Fruit fly (Drosophila melanogaster) whole organism, embryonic: ENCODE data around the gene DNaseII.

ENCODE experiments used
- Bgb ChIP-seq: fragments of 200-800 bp; sonication (Bioruptor generic); IDR thresholded peaks from 2 replicates; pipeline ENCODE4 v1.3.6; 2022; ENCODE audit warnings: missing biosample characterization, missing genetic modification characterization; ENCODE audit not compliant: partially characterized antibody
- CG10979 ChIP-seq: fragments of 200-800 bp; sonication (Bioruptor generic); optimal IDR thresholded peaks from 2 replicates; lab custom pipeline; 2018; ENCODE audit warnings: missing biosample characterization, mild to moderate bottlenecking, missing genetic modification characterization, moderate library complexity
- CG11456 ChIP-seq: fragments of 200-800 bp; sonication (Bioruptor generic); IDR thresholded peaks from 3 replicates; pipeline ENCODE4 v1.3.6; 2022; ENCODE audit warnings: missing biosample characterization, missing genetic modification characterization
- CG13123 ChIP-seq: fragments of 200-800 bp; sonication (Bioruptor generic); optimal IDR thresholded peaks from 2 replicates; lab custom pipeline; 2016; ENCODE audit warnings: missing biosample characterization, missing genetic modification characterization
- CG14014 ChIP-seq: fragments of 200-800 bp; sonication (Bioruptor generic); IDR thresholded peaks from 2 replicates; pipeline ENCODE4 v1.3.6; 2022; ENCODE audit warnings: missing biosample characterization, missing genetic modification characterization
- CG1647 ChIP-seq: fragments of 200-800 bp; sonication (Bioruptor generic); optimal IDR thresholded peaks from 3 replicates; lab custom pipeline; 2016; ENCODE audit warnings: missing biosample characterization, missing genetic modification characterization
- CG3995 ChIP-seq: fragments of 200-800 bp; sonication (Bioruptor generic); optimal IDR thresholded peaks from 3 replicates; lab custom pipeline; 2016; ENCODE audit warnings: missing biosample characterization, missing genetic modification characterization
- CG43689 ChIP-seq: fragments of 200-800 bp; sonication (Bioruptor generic); IDR thresholded peaks from 2 replicates; pipeline ENCODE4 v1.3.6; 2022; ENCODE audit warnings: missing biosample characterization, missing genetic modification characterization
- D19A ChIP-seq: fragments of 200-800 bp; optimal IDR thresholded peaks from 3 replicates; lab custom pipeline; 2019; ENCODE audit warnings: missing biosample characterization, mild to moderate bottlenecking, missing genetic modification characterization, moderate library complexity
- Dbx ChIP-seq: fragments of 200-800 bp; sonication (Bioruptor generic); IDR thresholded peaks from 3 replicates; pipeline ENCODE4 v1.3.6; 2022; ENCODE audit warnings: missing biosample characterization, missing genetic modification characterization
- Eip74EF ChIP-seq, 2 experiments: fragments of 200-800 bp in 1 of 2; fragments of >200 bp in 1 of 2; sonication (Bioruptor generic) in 1 of 2; optimal IDR thresholded peaks; 2 replicates each; lab custom pipeline; 2017 to 2019; ENCODE audit warnings: missing biosample characterization in 2 of 2, missing genetic modification characterization in 2 of 2, mild to moderate bottlenecking in 1 of 2, moderate library complexity in 1 of 2
- Ets65A ChIP-seq: fragments of 200-800 bp; sonication (Bioruptor generic); peaks from one replicate; lab custom pipeline; 2016; ENCODE audit warnings: missing biosample characterization, missing genetic modification characterization
- Fer2 ChIP-seq: fragments of 200-800 bp; sonication (Bioruptor generic); optimal IDR thresholded peaks from 2 replicates; lab custom pipeline; 2018; ENCODE audit warnings: missing biosample characterization, mild to moderate bottlenecking, missing genetic modification characterization, moderate library complexity
- HLHmδ ChIP-seq: fragments of 200-800 bp; sonication (Bioruptor generic); optimal IDR thresholded peaks from 2 replicates; lab custom pipeline; 2018; ENCODE audit warnings: missing biosample characterization, mild to moderate bottlenecking, missing genetic modification characterization, moderate library complexity
- Hr51 ChIP-seq, 2 experiments: fragments of 200-800 bp; sonication (Bioruptor generic); optimal IDR thresholded peaks; 2 replicates in 1 of 2; 3 replicates in 1 of 2; lab custom pipeline; 2016 to 2018; ENCODE audit warnings: missing biosample characterization in 2 of 2, missing genetic modification characterization in 2 of 2, mild to moderate bottlenecking in 1 of 2, moderate library complexity in 1 of 2
- Jarid2 ChIP-seq: fragments of 200-800 bp; sonication (Bioruptor generic); optimal IDR thresholded peaks from 3 replicates; lab custom pipeline; 2017; ENCODE audit warnings: mild to moderate bottlenecking, missing biosample characterization, missing genetic modification reagents, missing genetic modification characterization
- Kr ChIP-seq: fragments of 200-800 bp; sonication (Bioruptor generic); optimal IDR thresholded peaks from 2 replicates; lab custom pipeline; 2017; ENCODE audit warnings: missing biosample characterization, mild to moderate bottlenecking, missing genetic modification characterization
- Oaz ChIP-seq: fragments of 200-800 bp; sonication (Bioruptor generic); IDR thresholded peaks from 2 replicates; pipeline ENCODE4 v1.3.6; 2022; ENCODE audit warnings: missing biosample characterization, missing genetic modification characterization
- Opbp ChIP-seq: fragments of 200-800 bp; sonication (Bioruptor generic); IDR thresholded peaks from 3 replicates; pipeline ENCODE4 v1.3.6; 2022; ENCODE audit warnings: missing biosample characterization, missing genetic modification characterization; ENCODE audit not compliant: partially characterized antibody
- Ptx1 ChIP-seq: fragments of 200-800 bp; sonication (Bioruptor generic); IDR thresholded peaks from 2 replicates; pipeline ENCODE4 v1.3.6; 2022; ENCODE audit warnings: missing biosample characterization, missing genetic modification characterization
- al ChIP-seq: fragments of 200-800 bp; sonication (Bioruptor generic); IDR thresholded peaks from 2 replicates; pipeline ENCODE4 v1.3.6; 2022; ENCODE audit warnings: missing biosample characterization, missing genetic modification characterization
- ash1 ChIP-seq: fragments of 200-800 bp; sonication (Bioruptor generic); optimal IDR thresholded peaks from 2 replicates; lab custom pipeline; 2018; ENCODE audit warnings: missing biosample characterization, mild to moderate bottlenecking, missing genetic modification characterization
- az2 ChIP-seq: fragments of 200-800 bp; sonication (Bioruptor generic); optimal IDR thresholded peaks from 3 replicates; lab custom pipeline; 2016; ENCODE audit warnings: missing biosample characterization, missing genetic modification characterization
- bowl ChIP-seq: fragments of 200-800 bp; sonication (Bioruptor generic); IDR thresholded peaks from 2 replicates; pipeline ENCODE4 v1.3.6; 2022; ENCODE audit warnings: missing biosample characterization, missing genetic modification characterization
- btn ChIP-seq: fragments of 200-800 bp; sonication (Bioruptor generic); optimal IDR thresholded peaks from 2 replicates; lab custom pipeline; 2016; ENCODE audit warnings: missing biosample characterization, missing genetic modification characterization
- caup ChIP-seq: fragments of 200-800 bp; sonication (Bioruptor generic); optimal IDR thresholded peaks from 3 replicates; lab custom pipeline; 2017; ENCODE audit warnings: missing biosample characterization, mild to moderate bottlenecking, missing genetic modification characterization, moderate library complexity; ENCODE audit not compliant: severe bottlenecking
- cg ChIP-seq: fragments of 200-800 bp; sonication (Bioruptor generic); optimal IDR thresholded peaks from 3 replicates; lab custom pipeline; 2019; ENCODE audit warnings: missing biosample characterization, mild to moderate bottlenecking, missing genetic modification characterization, moderate library complexity
- crol ChIP-seq: fragments of 200-800 bp; sonication (Bioruptor generic); IDR thresholded peaks from 2 replicates; pipeline ENCODE4 v1.3.6; 2022; ENCODE audit warnings: missing biosample characterization, missing genetic modification characterization
- dmrt99B ChIP-seq: fragments of 200-800 bp; sonication (Bioruptor generic); optimal IDR thresholded peaks from 2 replicates; lab custom pipeline; 2018; ENCODE audit warnings: missing biosample characterization, mild to moderate bottlenecking, missing genetic modification characterization, moderate library complexity
- gem ChIP-seq: fragments of 200-800 bp; sonication (Bioruptor generic); optimal IDR thresholded peaks from 2 replicates; lab custom pipeline; 2019; ENCODE audit warnings: missing biosample characterization, mild to moderate bottlenecking, missing genetic modification characterization, moderate library complexity
- gsb ChIP-seq: fragments of 200-800 bp; sonication (Bioruptor generic); IDR thresholded peaks from 2 replicates; pipeline ENCODE4 v1.3.6; 2022; ENCODE audit warnings: missing biosample characterization, missing genetic modification characterization
- gt ChIP-seq: fragments of 200-800 bp; sonication (Bioruptor generic); IDR thresholded peaks from 2 replicates; pipeline ENCODE4 v1.3.6; 2022; ENCODE audit warnings: missing biosample characterization, missing genetic modification characterization
- klu ChIP-seq: fragments of 200-800 bp; sonication (Bioruptor generic); IDR thresholded peaks from 2 replicates; pipeline ENCODE4 v1.3.6; 2022; ENCODE audit warnings: missing biosample characterization, missing genetic modification characterization
- nerfin-2 ChIP-seq: fragments of 200-800 bp; sonication (Bioruptor generic); IDR thresholded peaks from 2 replicates; pipeline ENCODE4 v1.3.6; 2022; ENCODE audit warnings: missing biosample characterization, missing genetic modification characterization; ENCODE audit not compliant: partially characterized antibody
- pho ChIP-seq: fragments of 200-800 bp; sonication (Bioruptor generic); optimal IDR thresholded peaks from 2 replicates; lab custom pipeline; 2016; ENCODE audit warnings: missing biosample characterization, missing genetic modification characterization
- pnt ChIP-seq: fragments of 200-800 bp; sonication (Bioruptor generic); optimal IDR thresholded peaks from 3 replicates; lab custom pipeline; 2016; ENCODE audit warnings: missing biosample characterization, missing genetic modification characterization
- ranshi ChIP-seq: fragments of 200-800 bp; sonication (Bioruptor generic); IDR thresholded peaks from 2 replicates; pipeline ENCODE4 v1.3.6; 2022; ENCODE audit warnings: missing biosample characterization, missing genetic modification characterization
- rib ChIP-seq: fragments of 200-800 bp; sonication (Bioruptor generic); IDR thresholded peaks from 2 replicates; pipeline ENCODE4 v1.3.6; 2022; ENCODE audit warnings: missing biosample characterization, missing genetic modification characterization
- sens ChIP-seq: fragments of 200-800 bp; sonication (Bioruptor generic); peaks from one replicate; lab custom pipeline; 2016; ENCODE audit warnings: missing biosample characterization, missing genetic modification characterization
- stc ChIP-seq: fragments of 200-800 bp; sonication (Bioruptor generic); IDR thresholded peaks from 2 replicates; pipeline ENCODE4 v1.3.6; 2022; ENCODE audit warnings: missing biosample characterization, missing genetic modification characterization
- sug ChIP-seq: fragments of 200-800 bp; optimal IDR thresholded peaks from 2 replicates; lab custom pipeline; 2019; ENCODE audit warnings: missing biosample characterization, mild to moderate bottlenecking, missing genetic modification characterization, moderate library complexity
- vfl ChIP-seq: fragments of 200-800 bp; sonication (Bioruptor generic); optimal IDR thresholded peaks from 2 replicates; lab custom pipeline; 2016; ENCODE audit warnings: missing biosample characterization, missing genetic modification characterization

The DNaseII gene

DNA sequence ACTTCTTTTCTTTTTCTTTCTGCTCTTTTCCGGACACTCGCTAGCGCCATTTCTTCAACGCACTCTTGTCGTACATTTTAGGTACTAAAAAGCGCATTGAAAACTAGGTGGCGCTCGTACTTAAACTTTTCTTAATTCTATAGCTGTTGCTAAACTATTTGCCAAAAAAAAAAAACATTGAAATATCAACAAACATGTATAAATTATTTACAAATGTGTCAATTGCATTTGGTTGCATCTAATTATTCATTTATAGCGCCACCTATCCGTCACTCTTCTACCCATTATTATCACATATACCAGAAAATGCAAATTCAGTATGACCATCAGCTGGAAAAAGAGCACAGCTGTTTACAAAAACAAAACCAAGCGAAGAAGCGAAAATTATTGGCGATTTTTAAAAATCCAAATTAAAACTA, 2.1 kb downstream of the DNaseII start, which contains the start of gene CG7785 (continued):
- no peak for TF ChIP-seq ranshi (GFP tag; lab: Robert Waterston, UW)
- no peak for TF ChIP-seq Dbx
- TF ChIP-seq caup (GFP tag; lab: Kevin White, UChicago) = peak; percentile 54
- TF ChIP-seq klu (GFP tag; lab: Robert Waterston, UW) = no peak
- no peak for TF ChIP-seq CG3995 (GFP tag; lab: Kevin White, UChicago)
- no peak for TF ChIP-seq Eip74EF (GFP tag; optimal IDR thresholded peaks at IDR 0.05; lab: Kevin White, UChicago)
- TF ChIP-seq CG1647 = no peak
- peak; percentile 5 for TF ChIP-seq Fer2 (tag; lab: Kevin White, UChicago)
- peak; percentile 48 for TF ChIP-seq sug (tag; lab: Kevin White, UChicago)
- TF ChIP-seq nerfin-2 = no peak
- TF ChIP-seq Ptx1 (GFP tag; lab: Robert Waterston, UW) = peak; percentile 66
- TF ChIP-seq Hr51 (GFP tag; optimal IDR thresholded peaks at IDR 0.05; lab: Kevin White, UChicago) = peak; percentile 24 to 62
- TF ChIP-seq vfl (GFP tag; lab: Kevin White, UChicago) = no peak
- no peak for TF ChIP-seq stc (GFP tag; lab: Robert Waterston, UW)
- TF ChIP-seq cg (GFP tag; lab: Kevin White, UChicago) = no peak
- TF ChIP-seq CG13123 (GFP tag; lab: Kevin White, UChicago) = no peak
- peak; percentile 55 for TF ChIP-seq CG10979 (tag; lab: Kevin White, UChicago)
- TF ChIP-seq dmrt99B (tag; lab: Kevin White, UChicago) = peak; percentile 45
- TF ChIP-seq Bgb (GFP tag; lab: Robert Waterston, UW) = no peak
- TF ChIP-seq Kr (GFP tag; lab: Kevin White, UChicago) = no peak
- TF ChIP-seq gt (GFP tag; lab: Robert Waterston, UW) = no peak
- TF ChIP-seq btn (GFP tag; lab: Kevin White, UChicago) = no peak
- TF ChIP-seq pho = no peak

DNA sequence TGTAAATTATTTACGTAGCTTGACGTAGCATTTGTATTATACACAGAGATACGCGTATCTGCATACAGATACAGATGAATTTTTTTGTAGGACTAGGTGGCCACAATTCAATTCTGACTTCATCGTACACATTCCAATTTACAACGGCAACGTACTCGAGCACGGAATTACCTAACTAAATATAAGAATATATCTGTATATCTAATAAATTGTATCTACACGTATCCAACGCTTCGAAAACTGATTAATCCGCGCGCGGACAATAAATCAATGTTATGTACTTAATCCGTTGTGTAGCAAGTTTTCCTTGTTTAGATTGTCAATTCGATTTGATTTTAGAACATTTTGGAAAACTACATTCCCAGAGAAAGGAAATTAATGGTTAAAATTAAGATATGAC, 4.2 kb downstream of the DNaseII start, which contains the start of gene CG7794:
Gene CG7794, plus strand, starts transcription at position 301 of the 400 bp plus-strand sequence.
- TF ChIP-seq rib = no peak
- peak; percentile 37 for TF ChIP-seq sens (GFP tag; lab: Kevin White, UChicago)

DNA sequence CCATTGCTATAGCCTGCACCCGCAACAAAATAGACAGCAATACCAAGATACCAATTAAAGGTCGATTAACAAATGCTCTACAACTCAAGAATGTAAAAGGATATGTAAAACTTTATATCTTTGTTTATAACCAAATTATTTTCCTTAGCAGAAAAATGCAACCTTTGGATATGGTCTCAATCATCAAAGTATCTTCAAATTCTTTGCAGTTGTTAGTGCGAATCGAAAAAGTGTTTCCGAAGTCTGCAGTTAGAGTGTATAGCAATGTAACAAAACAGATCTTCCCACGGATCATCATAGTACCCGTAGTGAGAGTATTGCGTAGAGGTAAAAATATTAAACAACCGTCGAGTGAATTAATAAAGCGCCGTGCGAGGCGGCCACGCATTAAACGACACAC, 7.4 kb downstream of the DNaseII start:
- no peak for TF ChIP-seq CG43689 (GFP tag; lab: Robert Waterston, UW)
- no peak for TF ChIP-seq CG11456 (GFP tag; lab: Robert Waterston, UW)
- TF ChIP-seq CG14014 (GFP tag; lab: Robert Waterston, UW) = no peak
- peak; percentile 75 for TF ChIP-seq D19A (tag; lab: Kevin White, UChicago)

DNA sequence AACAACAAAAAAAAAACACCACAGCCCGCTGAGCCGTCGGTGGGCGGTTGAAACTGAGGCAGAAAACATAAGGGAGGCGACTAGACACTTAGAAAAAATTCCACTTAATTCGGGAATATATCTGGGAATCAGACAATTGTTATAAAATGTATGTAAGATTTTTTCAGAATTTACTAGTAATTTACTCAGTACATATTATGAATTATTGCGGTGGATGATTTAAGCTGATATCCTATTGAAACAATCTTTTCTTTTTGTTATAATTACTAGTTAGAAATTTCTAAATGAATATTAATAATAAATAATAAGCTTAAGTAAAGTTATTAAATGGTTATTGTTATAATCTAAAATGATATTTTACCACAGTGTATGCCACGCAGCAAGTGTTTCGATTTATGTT, 8.1 kb downstream of the DNaseII start:
- peak; percentile 4 for TF ChIP-seq gem
- TF ChIP-seq pnt (GFP tag; lab: Kevin White, UChicago) = no peak

DNA sequence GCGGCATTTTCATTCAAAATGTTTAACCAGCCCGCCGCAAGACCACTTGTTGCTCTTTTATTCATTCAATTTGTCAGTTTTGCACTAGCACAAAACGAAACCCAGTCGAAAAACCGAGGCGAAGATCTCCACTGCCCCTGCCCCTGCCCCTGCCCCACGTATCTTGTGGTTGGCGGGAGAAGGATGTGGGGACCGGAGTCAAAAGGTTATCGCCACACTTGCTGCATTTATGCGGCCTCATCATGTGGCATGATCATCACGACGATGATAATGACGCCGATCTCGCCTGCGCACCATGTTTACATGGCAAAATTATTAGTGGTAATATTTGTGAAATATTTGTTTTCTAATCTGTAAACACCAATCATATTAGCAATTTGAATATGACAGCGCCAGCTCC, 8.6 kb downstream of the DNaseII start:
- TF ChIP-seq Ets65A (GFP tag; lab: Kevin White, UChicago) = peak; percentile 87
- TF ChIP-seq crol (GFP tag; lab: Robert Waterston, UW) = peak; percentile 65
- no peak for TF ChIP-seq ash1 (GFP tag; lab: Kevin White, UChicago)
- TF ChIP-seq Opbp (GFP tag; lab: Robert Waterston, UW) = 0 out of 3 replicates have a peak, but pooled peaks have one; percentile 23
- no peak for TF ChIP-seq gsb
- no peak for TF ChIP-seq bowl
- no peak for TF ChIP-seq Jarid2 (GFP tag; lab: Kevin White, UChicago)
- TF ChIP-seq az2 (GFP tag; lab: Kevin White, UChicago) = no peak
- TF ChIP-seq HLHmδ (GFP tag; lab: Kevin White, UChicago) = no peak
- TF ChIP-seq Oaz (GFP tag; lab: Robert Waterston, UW) = no peak
- TF ChIP-seq al (GFP tag; lab: Robert Waterston, UW) = no peak
